Worm (Caenorhabditis elegans) whole organism, L4 larva: ENCODE measurements around the gene Y54G11A.1.

Source experiments
- T26A8.4 ChIP-seq: fragments of 200-800 bp; sonication (Bioruptor generic); IDR thresholded peaks from 2 replicates; pipeline ENCODE4 v1.3.6; 2022; ENCODE audit warnings: missing genetic modification characterization, missing compliant biosample characterization
- aly-2 ChIP-seq: sonication (generic microtip); optimal IDR thresholded peaks from 2 replicates; lab custom pipeline; 2018; ENCODE audit warnings: missing biosample characterization, missing genetic modification characterization
- egl-27 ChIP-seq: sonication (generic microtip); optimal IDR thresholded peaks from 3 replicates; lab custom pipeline; 2017; ENCODE audit warnings: missing biosample characterization, missing genetic modification reagents, missing genetic modification characterization
- nhr-10 ChIP-seq: fragments of 150-350 bp; optimal IDR thresholded peaks from 2 replicates; lab custom pipeline; 2014; ENCODE audit warnings: missing biosample characterization, missing genetic modification characterization
- nhr-237 ChIP-seq: sonication (generic microtip); optimal IDR thresholded peaks from 2 replicates; lab custom pipeline; 2017; ENCODE audit warnings: missing biosample characterization, missing genetic modification characterization
- saeg-2 ChIP-seq: fragments of 200-800 bp; sonication (Bioruptor generic); IDR thresholded peaks from 2 replicates; pipeline ENCODE4 v1.3.6; 2022; ENCODE audit warnings: missing genetic modification reagents, missing genetic modification characterization, missing compliant biosample characterization

DNA sequence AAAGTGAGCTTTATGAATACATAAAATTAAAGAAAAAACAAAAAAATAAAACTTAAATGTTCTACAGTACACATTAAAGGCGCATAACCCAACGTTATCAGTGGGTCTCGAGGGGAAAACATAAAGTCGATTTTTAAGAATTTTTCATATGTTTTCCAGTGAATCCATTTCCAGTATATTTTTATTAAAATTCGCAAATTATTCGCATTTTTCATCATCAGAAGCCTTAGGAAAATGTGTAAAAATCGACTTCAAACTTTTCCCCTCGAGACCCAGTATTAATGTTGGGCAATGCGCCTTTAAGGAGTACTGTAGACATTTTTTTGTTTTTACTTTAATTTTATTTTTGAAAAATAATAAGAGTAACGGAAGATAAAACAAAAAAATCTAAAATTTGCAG is 50.9 kb downstream of the Y54G11A.1 start:
- TF ChIP-seq egl-27 (no peak), T26A8.4 (GFP tag; lab: Robert Waterston, UW) (no peak), nhr-10 (no peak), aly-2 (tag; lab: Kevin White, UChicago) (no peak), saeg-2 (no peak), nhr-237 (tag; lab: Kevin White, UChicago) (no peak)
